Worm (Caenorhabditis elegans): ENCODE results near the gene gcy-23.
A peak's percentile ranks its signal among the peaks of the same experiment; 100 is the strongest.

The gcy-23 gene

DNA sequence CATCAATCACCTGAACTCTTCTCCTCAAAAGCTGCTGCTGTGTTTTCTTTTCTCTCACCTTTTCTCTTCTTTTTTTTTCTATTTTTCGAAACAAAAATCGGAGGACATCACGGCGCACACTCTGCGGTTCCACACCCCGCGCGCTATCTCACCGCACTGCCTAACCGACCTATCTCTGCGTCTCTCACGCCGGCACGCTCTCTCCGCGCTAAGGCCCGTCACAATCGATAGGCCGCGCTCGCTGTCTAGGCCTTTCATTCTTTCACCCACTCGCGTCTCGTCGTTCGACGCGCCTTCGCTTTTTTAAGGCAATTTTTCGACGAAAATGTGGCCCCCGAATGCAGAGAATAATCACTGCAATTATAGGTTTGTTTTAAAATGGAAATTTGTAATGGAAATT, 22.1 kb upstream of the gcy-23 start, which contains the start of gene zip-11 (continued):
- TF ChIP-seq F23B12.7 (tag; optimal IDR thresholded peaks at IDR 0.05; ENCODE audit: insufficient read depth): peak; percentile 29
- peak; percentile 14 for TF ChIP-seq ztf-18 (tag; optimal IDR thresholded peaks at IDR 0.05)
- TF ChIP-seq ceh-100 (GFP tag; IDR thresholded peaks at IDR 0.05): 0 out of 2 replicates have a peak, but pooled peaks have one; percentile 19
- peak; percentile 14 for TF ChIP-seq tlf-1 (GFP tag; optimal IDR thresholded peaks at IDR 0.05)
- TF ChIP-seq snpc-4 (GFP tag; optimal IDR thresholded peaks at IDR 0.05): no peak
- peak in 1 of 4 experiments; percentile 18 for TF ChIP-seq snpc-4 (tag; optimal IDR thresholded peaks at IDR 0.05)
- TF ChIP-seq rpc-1 (optimal IDR thresholded peaks at IDR 0.05): no peak
- no peak for TF ChIP-seq rpc-1 (tag; optimal IDR thresholded peaks at IDR 0.05)
- peak; percentile 83 for TF ChIP-seq K11D2.4 (GFP tag; IDR thresholded peaks at IDR 0.05)
- TF ChIP-seq atf-7 (tag; optimal IDR thresholded peaks at IDR 0.05): peak; percentile 16

ce11 chrIV:3310662-3311219, 21.6 kb upstream of the gcy-23 start:
- TF ChIP-seq B0336.3 (GFP tag; IDR thresholded peaks at IDR 0.05) (no peak), zfh-2 (GFP tag; conservative IDR thresholded peaks at IDR 0.05) (no peak), xnd-1 (tag; optimal IDR thresholded peaks at IDR 0.05) (no peak), nhr-80 (tag; optimal IDR thresholded peaks at IDR 0.05) (peak; percentile 81), let-607 (tag; optimal IDR thresholded peaks at IDR 0.05) (peak in 1 of 2 experiments; percentile 30), die-1 (tag; optimal IDR thresholded peaks at IDR 0.05) (no peak), B0261.1 (tag; optimal IDR thresholded peaks at IDR 0.05) (no peak)

DNA sequence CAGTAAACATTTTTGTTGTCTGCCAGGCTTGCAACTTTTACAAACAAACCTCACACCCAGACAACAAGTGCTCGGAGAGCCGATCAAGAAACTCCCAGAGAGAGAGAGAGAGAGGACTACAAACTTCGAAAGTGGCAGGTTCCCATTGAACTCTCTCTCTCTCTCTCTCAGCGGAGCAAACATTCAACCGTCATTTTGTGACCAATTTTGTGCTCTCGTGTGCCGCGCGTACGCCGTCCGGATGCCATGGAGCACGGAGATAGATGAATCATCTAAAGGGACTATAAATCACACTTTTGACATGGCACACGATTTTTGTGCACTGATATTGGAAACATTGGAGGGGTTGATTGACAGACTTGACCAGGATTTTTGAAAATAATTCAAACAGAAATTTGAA, 19.7 kb upstream of the gcy-23 start:
- TF ChIP-seq F39B2.1 (GFP tag; IDR thresholded peaks at IDR 0.05) (no peak), cebp-2 (GFP tag; IDR thresholded peaks at IDR 0.05) (no peak), rec-8 (tag; optimal IDR thresholded peaks at IDR 0.05) (no peak), repo-1 (tag; optimal IDR thresholded peaks at IDR 0.05) (no peak), nfya-2 (GFP tag; IDR thresholded peaks at IDR 0.05) (no peak), nhr-120 (GFP tag; IDR thresholded peaks at IDR 0.05) (no peak), ztf-22 (GFP tag; optimal IDR thresholded peaks at IDR 0.05) (no peak), ceh-79 (tag; optimal IDR thresholded peaks at IDR 0.05) (no peak), mcd-1 (GFP tag; IDR thresholded peaks at IDR 0.05) (no peak), mes-4 (tag; optimal IDR thresholded peaks at IDR 0.05) (no peak), ceh-91 (GFP tag; IDR thresholded peaks at IDR 0.05) (no peak), mxl-1 (tag; optimal IDR thresholded peaks at IDR 0.05) (no peak), F33H1.4 (GFP tag; IDR thresholded peaks at IDR 0.05) (no peak), pha-4 (tag; optimal IDR thresholded peaks at IDR 0.05) (no peak), Y56A3A.18 (GFP tag; IDR thresholded peaks at IDR 0.05) (no peak), T26A5.8 (tag; optimal IDR thresholded peaks at IDR 0.05) (no peak), ztf-26 (tag; optimal IDR thresholded peaks at IDR 0.05) (no peak)

- no peak for TF ChIP-seq rec-8 (tag; optimal IDR thresholded peaks at IDR 0.05)
These were observed 18.3 kb upstream of the gcy-23 start, which contains the start of gene W08E12.9 for ce11 chrIV:3307463-3307862. TSS of gene W08E12.9 (minus strand) at chrIV:3307563.

DNA sequence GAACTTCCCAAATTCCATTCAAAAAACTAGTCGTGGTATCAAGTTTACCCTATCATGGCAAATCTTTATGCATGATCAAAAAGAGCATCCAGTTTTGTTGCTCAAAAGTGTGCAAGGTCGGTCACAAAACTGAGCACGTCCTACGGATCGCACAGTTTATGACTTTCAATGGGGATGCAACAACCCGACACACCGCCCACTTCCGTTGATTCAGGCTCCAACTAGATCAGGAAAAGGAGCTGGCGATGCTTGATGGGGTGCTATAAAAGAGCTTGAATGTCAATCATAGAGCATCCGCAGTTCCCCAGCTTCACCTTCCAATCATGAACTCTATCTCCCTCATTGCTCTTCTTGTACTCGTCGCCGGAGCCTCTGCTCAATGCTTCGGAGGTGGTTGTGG, 16.4 kb upstream of the gcy-23 start, which contains the start of gene W08E12.2:
TSS of gene W08E12.2 (plus strand) at position 301 of the 400 bp plus-strand sequence.
- TF ChIP-seq ztf-6 (GFP tag; IDR thresholded peaks at IDR 0.05) (no peak), ceh-91 (GFP tag; IDR thresholded peaks at IDR 0.05) (no peak), bed-1 (GFP tag; IDR thresholded peaks at IDR 0.05) (no peak), F57C9.4 (tag; optimal IDR thresholded peaks at IDR 0.05) (no peak), K11D2.4 (GFP tag; IDR thresholded peaks at IDR 0.05) (no peak), lsy-27 (tag; optimal IDR thresholded peaks at IDR 0.05; ENCODE audit: borderline replicate concordance, insufficient read depth) (no peak), F39B2.1 (GFP tag; IDR thresholded peaks at IDR 0.05) (no peak), let-607 (tag; optimal IDR thresholded peaks at IDR 0.05) (no peak), C17E4.6 (GFP tag; IDR thresholded peaks at IDR 0.05) (no peak), rpc-1 (optimal IDR thresholded peaks at IDR 0.05) (no peak), rpc-1 (tag; optimal IDR thresholded peaks at IDR 0.05) (no peak), akir-1 (GFP tag; optimal IDR thresholded peaks at IDR 0.05) (no peak), hrde-1 (tag; optimal IDR thresholded peaks at IDR 0.05; ENCODE audit: borderline replicate concordance) (no peak)

All from whole organism, young adult.